Worm (Caenorhabditis elegans) whole organism, midembryonic: ENCODE results near the gene T26E4.4.

Source experiments
- klf-2 ChIP-seq: fragments of 200-800 bp; sonication (Bioruptor generic); conservative IDR thresholded peaks from 2 replicates; pipeline ENCODE4 v1.3.6; 2022; ENCODE audit warnings: missing genetic modification reagents, missing genetic modification characterization, missing compliant biosample characterization
- med-1 ChIP-seq: sonication (generic microtip); optimal IDR thresholded peaks from 2 replicates; lab custom pipeline; 2017; ENCODE audit warnings: missing genetic modification characterization, mild to moderate bottlenecking, missing compliant biosample characterization, antibody characterized with exemption, missing genetic modification reagents; ENCODE audit not compliant: insufficient read depth
- tab-1 ChIP-seq: fragments of 200-800 bp; sonication (Bioruptor generic); IDR thresholded peaks from 2 replicates; pipeline ENCODE4 v1.3.6; 2022; ENCODE audit warnings: missing genetic modification characterization, missing compliant biosample characterization
- ztf-29 ChIP-seq: fragments of 200-800 bp; sonication (Bioruptor generic); IDR thresholded peaks from 2 replicates; pipeline ENCODE4 v1.3.6; 2022; ENCODE audit warnings: missing genetic modification reagents, missing genetic modification characterization, missing compliant biosample characterization

DNA sequence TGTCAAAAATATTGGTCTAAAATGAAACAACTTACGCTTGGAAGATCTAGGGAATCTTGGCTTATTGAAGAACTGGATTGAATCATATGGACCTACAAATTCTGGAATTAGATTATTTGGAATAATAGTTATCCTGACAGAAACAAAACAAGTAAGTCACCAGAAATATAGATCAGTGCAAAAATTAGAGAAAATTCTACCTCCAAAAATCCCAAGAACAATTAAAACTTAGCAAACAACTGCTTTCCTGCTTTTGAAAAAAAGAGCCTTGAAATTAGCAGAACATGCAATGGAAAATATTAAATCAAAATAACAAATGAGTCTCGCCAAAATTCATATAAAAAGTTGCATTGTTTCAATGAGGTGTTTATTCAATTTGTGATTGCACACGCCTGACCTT, 19.2 kb downstream of the T26E4.4 start, which contains the start of gene nhr-60:
- TF ChIP-seq tab-1 (GFP tag; lab: Robert Waterston, UW) = no peak
- TF ChIP-seq med-1 (GFP tag; lab: Kevin White, UChicago) = no peak
- TF ChIP-seq ztf-29 (GFP tag; lab: Robert Waterston, UW) = no peak
- TF ChIP-seq klf-2 (GFP tag; lab: Robert Waterston, UW) = no peak
